Worm (Caenorhabditis elegans) whole organism, L3 larva: ENCODE results near the gene fbxa-96.

Experiments
- ZK546.5 ChIP-seq: sonication (generic microtip); optimal IDR thresholded peaks from 2 replicates; lab custom pipeline; 2017; ENCODE audit warnings: missing biosample characterization, missing genetic modification characterization
- aly-2 ChIP-seq: fragments of 150-350 bp; optimal IDR thresholded peaks from 2 replicates; lab custom pipeline; 2014; ENCODE audit warnings: missing biosample characterization, missing genetic modification characterization
- ama-1 ChIP-seq: fragments of 150-350 bp; optimal IDR thresholded peaks from 2 replicates; lab custom pipeline; 2018
- ceh-28 ChIP-seq: fragments of 150-350 bp; optimal IDR thresholded peaks from 2 replicates; lab custom pipeline; 2014; ENCODE audit warnings: missing biosample characterization, missing genetic modification reagents, missing genetic modification characterization
- daf-12 ChIP-seq: fragments of 150-350 bp; optimal IDR thresholded peaks from 2 replicates; lab custom pipeline; 2014; ENCODE audit warnings: missing biosample characterization, missing genetic modification reagents, missing genetic modification characterization
- egl-27 ChIP-seq: sonication (generic microtip); optimal IDR thresholded peaks from 4 replicates; lab custom pipeline; 2017; ENCODE audit warnings: missing biosample characterization, missing genetic modification reagents, missing genetic modification characterization
- egl-5 ChIP-seq: fragments of 150-350 bp; optimal IDR thresholded peaks from 2 replicates; lab custom pipeline; 2017; ENCODE audit warnings: missing biosample characterization, missing genetic modification reagents, missing genetic modification characterization, inconsistent platforms
- elt-1 ChIP-seq: fragments of 150-350 bp; optimal IDR thresholded peaks from 2 replicates; lab custom pipeline; 2014; ENCODE audit warnings: missing biosample characterization, missing genetic modification characterization
- elt-2 ChIP-seq: sonication (generic microtip); optimal IDR thresholded peaks from 2 replicates; lab custom pipeline; 2016; ENCODE audit warnings: missing genetic modification reagents, mild to moderate bottlenecking, missing genetic modification characterization, missing compliant biosample characterization
- elt-3 ChIP-seq, 3 experiments: fragments of 150-350 bp in 1 of 3; sonication (generic microtip) in 2 of 3; optimal IDR thresholded peaks; 2 replicates in 2 of 3; 4 replicates in 1 of 3; lab custom pipeline; 2014 to 2017; ENCODE audit warnings: missing biosample characterization in 3 of 3, missing genetic modification characterization in 3 of 3
- eor-1 ChIP-seq, 2 experiments: fragments of 150-350 bp; optimal IDR thresholded peaks; 2 replicates each; lab custom pipeline; 2014 to 2018; ENCODE audit warnings: missing biosample characterization in 2 of 2, missing genetic modification characterization in 2 of 2
- fkh-10 ChIP-seq: sonication (generic microtip); optimal IDR thresholded peaks from 2 replicates; lab custom pipeline; 2017; ENCODE audit warnings: missing biosample characterization, missing genetic modification reagents, missing genetic modification characterization
- fkh-2 ChIP-seq: fragments of 150-350 bp; optimal IDR thresholded peaks from 2 replicates; lab custom pipeline; 2014; ENCODE audit warnings: missing biosample characterization, missing genetic modification reagents, missing genetic modification characterization
- fos-1 ChIP-seq: fragments of 150-350 bp; optimal IDR thresholded peaks from 2 replicates; lab custom pipeline; 2014; ENCODE audit warnings: missing biosample characterization, missing genetic modification characterization
- hmg-11 ChIP-seq: sonication (generic microtip); optimal IDR thresholded peaks from 2 replicates; lab custom pipeline; 2016; ENCODE audit warnings: missing genetic modification characterization, missing compliant biosample characterization
- jun-1 ChIP-seq: fragments of 150-350 bp; optimal IDR thresholded peaks from 2 replicates; lab custom pipeline; 2014; ENCODE audit warnings: missing biosample characterization, missing genetic modification reagents, missing genetic modification characterization
- lin-15B ChIP-seq: fragments of 150-350 bp; optimal IDR thresholded peaks from 2 replicates; lab custom pipeline; 2014; ENCODE audit warnings: missing biosample characterization, missing genetic modification characterization
- lin-39 ChIP-seq: fragments of 150-350 bp; optimal IDR thresholded peaks from 2 replicates; lab custom pipeline; 2018; ENCODE audit warnings: missing biosample characterization, missing genetic modification reagents, missing genetic modification characterization
- lsy-12 ChIP-seq: sonication (generic microtip); optimal IDR thresholded peaks from 2 replicates; lab custom pipeline; 2016; ENCODE audit warnings: mild to moderate bottlenecking, missing genetic modification characterization, missing compliant biosample characterization
- mdl-1 ChIP-seq: fragments of 150-350 bp; optimal IDR thresholded peaks from 2 replicates; lab custom pipeline; 2014; ENCODE audit warnings: missing biosample characterization, missing genetic modification characterization
- mml-1 ChIP-seq: fragments of 150-350 bp; sonication (generic microtip); optimal IDR thresholded peaks from 3 replicates; lab custom pipeline; 2014; ENCODE audit warnings: missing biosample characterization, missing genetic modification characterization
- nhr-11 ChIP-seq: fragments of 150-350 bp; optimal IDR thresholded peaks from 2 replicates; lab custom pipeline; 2014; ENCODE audit warnings: missing biosample characterization, missing genetic modification characterization
- nhr-12 ChIP-seq: fragments of 150-350 bp; optimal IDR thresholded peaks from 2 replicates; lab custom pipeline; 2014; ENCODE audit warnings: missing biosample characterization, missing genetic modification characterization
- nhr-23 ChIP-seq: fragments of 150-350 bp; optimal IDR thresholded peaks from 2 replicates; lab custom pipeline; 2014; ENCODE audit warnings: missing biosample characterization, missing genetic modification reagents, missing genetic modification characterization
- nhr-25 ChIP-seq: sonication (generic microtip); optimal IDR thresholded peaks from 2 replicates; lab custom pipeline; 2017; ENCODE audit warnings: missing biosample characterization, missing genetic modification characterization
- nhr-28 ChIP-seq: fragments of 150-350 bp; optimal IDR thresholded peaks from 2 replicates; lab custom pipeline; 2014; ENCODE audit warnings: missing biosample characterization, missing genetic modification characterization
- nhr-43 ChIP-seq: sonication (generic microtip); optimal IDR thresholded peaks from 2 replicates; lab custom pipeline; 2016; ENCODE audit warnings: mild to moderate bottlenecking, missing genetic modification characterization, missing compliant biosample characterization; ENCODE audit not compliant: poor library complexity, severe bottlenecking
- nhr-67 ChIP-seq: fragments of 150-350 bp; optimal IDR thresholded peaks from 2 replicates; lab custom pipeline; 2014; ENCODE audit warnings: missing biosample characterization, missing genetic modification characterization
- nhr-76 ChIP-seq: fragments of 150-350 bp; sonication (generic microtip); optimal IDR thresholded peaks from 5 replicates; lab custom pipeline; 2014; ENCODE audit warnings: missing biosample characterization, missing genetic modification characterization
- nhr-77 ChIP-seq: fragments of 150-350 bp; optimal IDR thresholded peaks from 2 replicates; lab custom pipeline; 2014; ENCODE audit warnings: missing biosample characterization, missing genetic modification characterization
- skn-1 ChIP-seq: fragments of 150-350 bp; optimal IDR thresholded peaks from 2 replicates; lab custom pipeline; 2014; ENCODE audit warnings: missing biosample characterization, missing genetic modification characterization
- snpc-4 ChIP-seq: fragments of 150-350 bp; optimal IDR thresholded peaks from 2 replicates; lab custom pipeline; 2014; ENCODE audit warnings: missing biosample characterization, missing genetic modification characterization
- tbx-2 ChIP-seq: sonication (generic microtip); optimal IDR thresholded peaks from 2 replicates; lab custom pipeline; 2016; ENCODE audit warnings: mild to moderate bottlenecking, missing genetic modification characterization, missing compliant biosample characterization
- unc-39 ChIP-seq: sonication (generic microtip); optimal IDR thresholded peaks from 4 replicates; lab custom pipeline; 2017; ENCODE audit warnings: missing biosample characterization, missing genetic modification characterization
- unc-62 ChIP-seq: fragments of 150-350 bp; sonication (generic microtip); optimal IDR thresholded peaks from 4 replicates; lab custom pipeline; 2014; ENCODE audit warnings: missing biosample characterization, missing genetic modification reagents, missing genetic modification characterization
- zag-1 ChIP-seq: fragments of 150-350 bp; optimal IDR thresholded peaks from 2 replicates; lab custom pipeline; 2014; ENCODE audit warnings: missing biosample characterization, missing genetic modification characterization
- ztf-11 ChIP-seq: fragments of 150-350 bp; optimal IDR thresholded peaks from 2 replicates; lab custom pipeline; 2014; ENCODE audit warnings: missing biosample characterization, missing genetic modification characterization
- ztf-4 ChIP-seq: fragments of 150-350 bp; optimal IDR thresholded peaks from 2 replicates; lab custom pipeline; 2014; ENCODE audit warnings: missing biosample characterization, missing genetic modification characterization

Gene fbxa-96

ce11 chrX:15081486-15081885, 21.3 kb upstream of the fbxa-96 start:
- peak; percentile 30 for TF ChIP-seq ama-1 (lab: Kevin White, UChicago)
- TF ChIP-seq lin-15B (tag; lab: Kevin White, UChicago), result no peak
- TF ChIP-seq nhr-43 (tag; lab: Kevin White, UChicago), result peak; percentile 45

ce11 chrX:15079406-15079805, 19.2 kb upstream of the fbxa-96 start:
- TF ChIP-seq elt-3 (tag; optimal IDR thresholded peaks at IDR 0.05; lab: Kevin White, UChicago) (peak in 2 of 3 experiments; percentile 16 to 62), nhr-43 (tag; lab: Kevin White, UChicago) (peak; percentile 86), nhr-23 (tag; lab: Kevin White, UChicago) (peak; percentile 71), nhr-25 (tag; lab: Kevin White, UChicago) (peak; percentile 81), lsy-12 (tag; lab: Kevin White, UChicago) (no peak), tbx-2 (peak; percentile 50), fkh-2 (tag; lab: Kevin White, UChicago) (no peak)

ce11 chrX:15078276-15078675, 18.1 kb upstream of the fbxa-96 start:
- no peak for TF ChIP-seq fkh-2 (tag; lab: Kevin White, UChicago)
- TF ChIP-seq fos-1 (tag; lab: Kevin White, UChicago), result no peak
- TF ChIP-seq nhr-77 (tag; lab: Kevin White, UChicago), result no peak
- no peak for TF ChIP-seq nhr-12 (tag; lab: Kevin White, UChicago)
- no peak for TF ChIP-seq snpc-4
- TF ChIP-seq ama-1 (lab: Kevin White, UChicago), result peak; percentile 2

- TF ChIP-seq nhr-25 (tag; lab: Kevin White, UChicago) (peak; percentile 77), eor-1 (tag; optimal IDR thresholded peaks at IDR 0.05; lab: Kevin White, UChicago) (no peak), ama-1 (lab: Kevin White, UChicago) (peak; percentile 90), snpc-4 (peak; percentile 5), ceh-28 (tag; lab: Kevin White, UChicago) (peak; percentile 6), nhr-23 (tag; lab: Kevin White, UChicago) (peak; percentile 79), lin-39 (tag; lab: Kevin White, UChicago) (peak; percentile 0), nhr-43 (tag; lab: Kevin White, UChicago) (peak; percentile 61), ZK546.5 (tag; lab: Kevin White, UChicago) (no peak), elt-1 (peak; percentile 30), egl-5 (tag; lab: Kevin White, UChicago) (no peak), skn-1 (no peak), elt-3 (tag; optimal IDR thresholded peaks at IDR 0.05; lab: Kevin White, UChicago) (peak in 1 of 3 experiments; percentile 43), ztf-4 (tag; lab: Kevin White, UChicago) (no peak), aly-2 (tag; lab: Kevin White, UChicago) (no peak)
Observed at ce11 chrX:15077597-15078261, 17.5 kb upstream of the fbxa-96 start, which contains the start of the genes H40L08.8, H40L08.2 and H40L08.7. Gene H40L08.8, minus strand, starts transcription at chrX:15077633. Gene H40L08.2, minus strand, starts transcription at chrX:15077744. Gene H40L08.7, minus strand, starts transcription at chrX:15077744.

ce11 chrX:15076909-15077308, 16.7 kb upstream of the fbxa-96 start:
- TF ChIP-seq ama-1 (lab: Kevin White, UChicago), result peak; percentile 75
- peak in 1 of 3 experiments; percentile 64 for TF ChIP-seq elt-3 (tag; optimal IDR thresholded peaks at IDR 0.05; lab: Kevin White, UChicago)
- TF ChIP-seq nhr-76 (tag; lab: Kevin White, UChicago), result no peak
- TF ChIP-seq, all 47 proteins: peak for 2

DNA sequence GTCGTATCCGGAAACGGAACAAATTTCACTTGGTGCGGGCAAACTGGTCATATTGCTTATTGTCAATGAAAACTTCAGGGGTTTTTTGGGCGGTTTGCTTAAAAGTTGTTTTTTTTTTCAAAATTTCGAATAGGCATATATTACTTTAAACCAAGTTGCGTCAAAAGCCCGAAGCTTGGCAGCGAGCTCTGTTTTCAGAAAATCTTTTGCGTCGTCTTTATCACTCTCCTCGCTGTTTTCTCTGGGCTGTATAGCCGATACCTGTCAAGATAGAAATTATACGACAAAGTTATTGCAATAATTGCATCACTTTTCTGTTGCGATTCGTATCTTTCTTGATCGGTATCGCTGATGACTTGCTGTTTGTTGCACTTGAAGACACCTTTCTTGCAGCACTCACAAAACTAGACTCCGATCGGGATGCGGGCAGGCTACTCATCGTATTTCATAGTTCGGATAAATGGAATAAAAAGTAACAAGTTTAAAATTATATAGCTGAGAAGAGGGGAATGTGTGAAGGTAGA, 15.9 kb upstream of the fbxa-96 start, which contains the start of the genes H40L08.3 and H40L08.9:
Gene H40L08.3 (minus strand): TSS at position 51 of the 524 bp plus-strand sequence.
Gene H40L08.9 (minus strand): TSS at position 439 of the 524 bp plus-strand sequence.
- no peak for TF ChIP-seq daf-12 (tag; lab: Kevin White, UChicago)
- no peak for TF ChIP-seq elt-2 (tag; lab: Kevin White, UChicago)
- no peak for TF ChIP-seq unc-39 (tag; lab: Kevin White, UChicago)
- no peak for TF ChIP-seq nhr-28
- no peak for TF ChIP-seq skn-1
- no peak for TF ChIP-seq nhr-12 (tag; lab: Kevin White, UChicago)
- TF ChIP-seq eor-1 (tag; optimal IDR thresholded peaks at IDR 0.05; lab: Kevin White, UChicago), result no peak
- no peak for TF ChIP-seq egl-27
- TF ChIP-seq elt-1, result no peak
- peak; percentile 12 for TF ChIP-seq jun-1 (tag; lab: Kevin White, UChicago)
- TF ChIP-seq lin-39 (tag; lab: Kevin White, UChicago), result no peak
- no peak for TF ChIP-seq nhr-11 (tag; lab: Kevin White, UChicago)
- no peak for TF ChIP-seq fkh-2 (tag; lab: Kevin White, UChicago)
- TF ChIP-seq mml-1 (tag; lab: Kevin White, UChicago), result no peak
- peak; percentile 44 for TF ChIP-seq nhr-25 (tag; lab: Kevin White, UChicago)
- no peak for TF ChIP-seq ztf-4 (tag; lab: Kevin White, UChicago)
- peak; percentile 7 for TF ChIP-seq nhr-23 (tag; lab: Kevin White, UChicago)
- no peak for TF ChIP-seq hmg-11
- TF ChIP-seq nhr-67 (tag; lab: Kevin White, UChicago), result no peak
- TF ChIP-seq lsy-12 (tag; lab: Kevin White, UChicago), result peak; percentile 11
- no peak for TF ChIP-seq ZK546.5 (tag; lab: Kevin White, UChicago)
- TF ChIP-seq tbx-2, result no peak
- TF ChIP-seq zag-1 (tag; lab: Kevin White, UChicago), result no peak
- no peak for TF ChIP-seq unc-62 (GFP tag; lab: Kevin White, UChicago)
- no peak for TF ChIP-seq ztf-11
- TF ChIP-seq mdl-1 (tag; lab: Kevin White, UChicago), result no peak
- TF ChIP-seq snpc-4, result no peak
- TF ChIP-seq fkh-10 (GFP tag; lab: Kevin White, UChicago), result no peak
